Worm (Caenorhabditis elegans): ENCODE results near the gene nhr-1.

Gene nhr-1

DNA sequence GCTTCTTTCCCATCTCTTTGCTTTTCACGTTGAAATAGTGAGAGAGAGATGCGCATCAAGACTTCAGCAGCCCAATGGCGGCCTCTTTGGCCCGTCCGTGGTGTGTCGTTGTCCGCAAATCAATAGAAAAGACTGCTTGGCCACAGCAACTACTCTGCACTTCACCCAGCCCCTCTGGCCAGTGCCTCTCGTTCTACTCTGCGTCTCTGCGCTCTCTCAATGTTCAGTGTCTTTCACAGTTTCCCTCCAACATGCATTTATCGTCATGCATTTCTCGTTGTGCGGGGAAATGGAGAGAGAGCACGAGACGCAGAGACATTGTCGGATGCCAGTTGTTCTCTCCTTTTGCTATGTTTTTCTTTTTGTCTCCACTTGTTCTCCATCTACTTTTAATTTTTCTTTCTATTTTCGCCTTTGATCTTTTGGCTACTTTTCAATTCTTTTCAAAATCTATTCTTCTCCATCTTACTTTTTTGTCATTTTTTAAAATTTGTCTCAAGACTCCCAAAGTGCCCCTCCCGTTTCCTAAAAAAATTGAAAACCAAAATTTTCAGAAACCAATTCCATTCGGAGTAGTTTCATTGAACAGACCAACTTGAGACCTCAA is at the start of gene nhr-1 (continued):
- TF ChIP-seq vab-7 (GFP tag; IDR thresholded peaks at IDR 0.05) (0 out of 2 replicates have a peak, but pooled peaks have one; percentile 19), dmd-9 (GFP tag; IDR thresholded peaks at IDR 0.05) (no peak), daf-8 (GFP tag; IDR thresholded peaks at IDR 0.05) (no peak), mes-2 (tag; optimal IDR thresholded peaks at IDR 0.05; ENCODE audit: poor library complexity, severe bottlenecking) (peak; percentile 68), ZK546.5 (tag; optimal IDR thresholded peaks at IDR 0.05) (no peak), mdt-29 (GFP tag; IDR thresholded peaks at IDR 0.05) (no peak), ama-1 (optimal IDR thresholded peaks at IDR 0.05) (no peak), arid-1 (GFP tag; conservative IDR thresholded peaks at IDR 0.05) (peak; percentile 51; the same call in 1 of the 2 replicates), ztf-7 (tag; optimal IDR thresholded peaks at IDR 0.05) (no peak), aha-1 (tag) (peak; percentile 81), ceh-62 (tag; optimal IDR thresholded peaks at IDR 0.05) (no peak), php-3 (GFP tag; IDR thresholded peaks at IDR 0.05) (no peak), nhr-48 (tag; optimal IDR thresholded peaks at IDR 0.05) (peak; percentile 82), dmd-8 (GFP tag; IDR thresholded peaks at IDR 0.05) (no peak), saeg-2 (GFP tag; IDR thresholded peaks at IDR 0.05) (0 out of 2 replicates have a peak, but pooled peaks have one; percentile 49), F49E8.2 (tag; optimal IDR thresholded peaks at IDR 0.05; ENCODE audit: borderline replicate concordance) (no peak), dpl-1 (GFP tag; optimal IDR thresholded peaks at IDR 0.05) (peak; percentile 34), skn-1 (tag; optimal IDR thresholded peaks at IDR 0.05) (no peak), rbr-2 (tag; optimal IDR thresholded peaks at IDR 0.05) (peak; percentile 90), lsy-2 (tag; optimal IDR thresholded peaks at IDR 0.05) (peak; percentile 79 to 85), snpc-4 (tag; optimal IDR thresholded peaks at IDR 0.05) (no peak), dve-1 (tag; optimal IDR thresholded peaks at IDR 0.05; ENCODE audit: insufficient read depth) (peak; percentile 82), ctbp-1 (GFP tag; IDR thresholded peaks at IDR 0.05) (peak; percentile 81; the same call in 1 of the 2 replicates), sdz-12 (GFP tag; optimal IDR thresholded peaks at IDR 0.05) (no peak), ceh-32 (tag; optimal IDR thresholded peaks at IDR 0.05; ENCODE audit: poor library complexity) (no peak), lir-3 (tag; optimal IDR thresholded peaks at IDR 0.05) (no peak), R02D3.7 (tag; optimal IDR thresholded peaks at IDR 0.05) (no peak), nhr-6 (tag; optimal IDR thresholded peaks at IDR 0.05) (peak; percentile 68), nhr-111 (GFP tag; optimal IDR thresholded peaks at IDR 0.05) (no peak), mxl-3 (GFP tag; optimal IDR thresholded peaks at IDR 0.05) (peak; percentile 92), ceh-20 (GFP tag; IDR thresholded peaks at IDR 0.05) (peak; percentile 81; the same call in 1 of the 2 replicates), cey-2 (tag; optimal IDR thresholded peaks at IDR 0.05; ENCODE audit: borderline replicate concordance, insufficient read depth) (no peak), nhr-102 (tag; optimal IDR thresholded peaks at IDR 0.05) (peak; percentile 35), F44E2.7 (GFP tag; IDR thresholded peaks at IDR 0.05) (no peak), F26F4.8 (GFP tag; conservative IDR thresholded peaks at IDR 0.05) (no peak), madf-9 (GFP tag; conservative IDR thresholded peaks at IDR 0.05) (peak; percentile 62; the same call in 1 of the 2 replicates), nhr-41 (GFP tag; IDR thresholded peaks at IDR 0.05) (no peak), nhr-76 (tag; optimal IDR thresholded peaks at IDR 0.05) (peak; percentile 29), lin-15B (tag; optimal IDR thresholded peaks at IDR 0.05) (no peak), set-16 (GFP tag; IDR thresholded peaks at IDR 0.05) (peak; percentile 79), mep-1 (tag; optimal IDR thresholded peaks at IDR 0.05) (peak; percentile 94), nhr-42 (GFP tag; IDR thresholded peaks at IDR 0.05) (no peak), T26A8.4 (GFP tag; IDR thresholded peaks at IDR 0.05) (peak; percentile 72; the same call in 1 of the 2 replicates), pqm-1 (tag; optimal IDR thresholded peaks at IDR 0.05) (peak; percentile 14), D1046.2 (GFP tag; IDR thresholded peaks at IDR 0.05) (no peak), daf-12 (tag; optimal IDR thresholded peaks at IDR 0.05) (no peak), madf-5 (GFP tag; IDR thresholded peaks at IDR 0.05) (no peak), pha-4 (GFP tag; IDR thresholded peaks at IDR 0.05) (peak; percentile 16; the same call in 1 of the 2 replicates), pha-4 (tag; optimal IDR thresholded peaks at IDR 0.05) (peak; percentile 47), lin-29 (GFP tag; IDR thresholded peaks at IDR 0.05) (no peak), zip-2 (tag; optimal IDR thresholded peaks at IDR 0.05) (no peak)
